Worm (Caenorhabditis elegans) whole organism, young adult: ENCODE measurements around the gene C46C11.4.

Experiments used
- cebp-1 ChIP-seq, 2 experiments: fragments of 200-800 bp in 1 of 2; sonication (Bioruptor generic) in 1 of 2; sonication (generic microtip) in 1 of 2; IDR thresholded peaks in 1 of 2; optimal IDR thresholded peaks in 1 of 2; 2 replicates each; pipeline versions ENCODE4 v1.3.6 to Lab custom; 2017 to 2022; ENCODE audit warnings: missing compliant biosample characterization in 2 of 2, missing genetic modification characterization in 2 of 2, mild to moderate bottlenecking in 1 of 2, missing genetic modification reagents in 1 of 2, moderate library complexity in 1 of 2
- nhr-27 ChIP-seq: fragments of 200-800 bp; sonication (Bioruptor generic); optimal IDR thresholded peaks from 2 replicates; lab custom pipeline; 2018; ENCODE audit warnings: mild to moderate bottlenecking, missing genetic modification characterization, moderate library complexity, missing compliant biosample characterization
- unc-130 ChIP-seq: sonication (generic microtip); optimal IDR thresholded peaks from 2 replicates; lab custom pipeline; 2016; ENCODE audit warnings: missing genetic modification reagents, missing genetic modification characterization, missing compliant biosample characterization
- ztf-28 ChIP-seq: fragments of 200-800 bp; sonication (Bioruptor generic); IDR thresholded peaks from 2 replicates; pipeline ENCODE4 v1.3.6; 2022; ENCODE audit warnings: missing genetic modification reagents, missing genetic modification characterization, missing compliant biosample characterization

DNA sequence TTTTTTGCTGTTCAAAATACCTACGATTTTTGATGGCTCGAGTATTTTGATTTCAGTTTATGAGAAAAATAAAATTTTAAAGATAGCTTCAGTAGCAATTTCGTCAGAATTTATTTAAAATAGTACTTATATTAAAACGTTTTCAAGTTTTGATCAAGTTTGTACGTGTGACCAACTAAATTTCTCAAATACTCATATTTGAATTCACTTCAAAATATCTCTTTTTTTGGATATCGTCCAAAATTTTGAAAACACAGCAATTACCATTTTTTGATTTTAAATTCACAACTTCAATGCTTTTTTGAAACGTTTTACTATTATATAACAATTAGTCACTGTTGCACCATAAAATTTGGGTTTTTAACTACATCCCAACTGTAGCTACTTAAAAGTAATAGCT lies 20.1 kb downstream of the C46C11.4 start:
- TF ChIP-seq nhr-27 (tag; lab: Kevin White, UChicago) (no peak), ztf-28 (GFP tag; lab: Robert Waterston, UW) (no peak), cebp-1 (GFP tag; IDR thresholded peaks at IDR 0.05; lab: Robert Waterston, UW) (no peak), cebp-1 (tag; optimal IDR thresholded peaks at IDR 0.05; lab: Kevin White, UChicago) (no peak), unc-130 (GFP tag; lab: Kevin White, UChicago) (no peak)
